Worm (Caenorhabditis elegans): Measurements from ENCODE around the gene F36D3.16.

- TF ChIP-seq elt-3 (tag; optimal IDR thresholded peaks at IDR 0.05) (no peak), ztf-4 (tag; optimal IDR thresholded peaks at IDR 0.05) (no peak), lin-13 (GFP tag; optimal IDR thresholded peaks at IDR 0.05) (no peak)
These were observed 40.4 kb upstream of the F36D3.16 start, which contains the start of gene Y32B12A.5 for ce11 chrV:16487474-16487873.

Measured in whole organism, L1 larva.